Worm (Caenorhabditis elegans): ENCODE results near the gene Y71H2AM.1.
"Not testable (repeated sequence)": the region's sequence is repeated elsewhere in the genome, so short reads cannot be mapped to it uniquely, and the experiment has no call there.

The Y71H2AM.1 gene

ce11 chrIII:2834998-2835397, 8.1 kb downstream of the Y71H2AM.1 start:
- no peak for TF ChIP-seq hnd-1 (tag; optimal IDR thresholded peaks at IDR 0.05)

DNA sequence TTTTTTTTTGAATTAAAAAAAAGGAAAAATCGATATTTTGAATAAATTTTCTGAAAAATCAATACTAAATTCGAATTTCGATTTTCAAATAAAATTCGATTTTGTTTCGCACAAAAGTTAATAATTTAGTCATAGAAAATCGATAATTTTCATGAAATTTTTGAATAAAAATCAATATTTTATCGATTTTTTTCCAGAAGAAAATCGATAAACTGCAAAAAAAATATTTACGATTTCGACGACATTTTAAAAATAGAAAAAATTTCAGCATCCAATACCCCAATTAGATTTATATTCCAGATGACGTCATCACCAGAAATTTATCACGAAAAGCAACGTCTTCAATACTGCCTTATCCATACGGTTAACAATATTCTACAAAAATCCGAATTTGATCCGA, 9.5 kb downstream of the Y71H2AM.1 start, which contains the start of gene josd-1:
Gene josd-1 (plus strand): TSS at position 301 of the 400 bp plus-strand sequence.
- TF ChIP-seq ama-1 (optimal IDR thresholded peaks at IDR 0.05) (no peak), tbx-37 (GFP tag; conservative IDR thresholded peaks at IDR 0.05) (no peak), ets-7 (tag; optimal IDR thresholded peaks at IDR 0.05) (no peak), F13C5.2 (tag; optimal IDR thresholded peaks at IDR 0.05) (no peak)

ce11 chrIII:2840877-2841540, 14.1 kb downstream of the Y71H2AM.1 start, which contains the start of gene Y71H2AR.2:
Y71H2AR.2 (minus strand) TSS chrIII:2840927.
- no peak for TF ChIP-seq tra-4 (tag; optimal IDR thresholded peaks at IDR 0.05)
- TF ChIP-seq ceh-36 (tag; optimal IDR thresholded peaks at IDR 0.05), result no peak
- TF ChIP-seq B0310.2 (tag; optimal IDR thresholded peaks at IDR 0.05), result no peak
- no peak for TF ChIP-seq hmbx-1 (tag; optimal IDR thresholded peaks at IDR 0.05)
- TF ChIP-seq F13C5.2 (tag; optimal IDR thresholded peaks at IDR 0.05), result no peak
- no peak for TF ChIP-seq ceh-13 (GFP tag; optimal IDR thresholded peaks at IDR 0.05)
- no peak for TF ChIP-seq hmg-4 (GFP tag; optimal IDR thresholded peaks at IDR 0.05)
- no peak for TF ChIP-seq ama-1 (optimal IDR thresholded peaks at IDR 0.05)
- TF ChIP-seq sea-1 (GFP tag; conservative IDR thresholded peaks at IDR 0.05), result no peak
- TF ChIP-seq aly-1 (tag; optimal IDR thresholded peaks at IDR 0.05), result no peak
- TF ChIP-seq scrt-1 (GFP tag; IDR thresholded peaks at IDR 0.05), result no peak
- TF ChIP-seq tbx-11 (GFP tag; IDR thresholded peaks at IDR 0.05), result no peak
- no peak for TF ChIP-seq hnd-1 (tag; optimal IDR thresholded peaks at IDR 0.05)
- no peak for TF ChIP-seq ets-7 (tag; optimal IDR thresholded peaks at IDR 0.05)
- no peak for TF ChIP-seq tbx-37 (GFP tag; conservative IDR thresholded peaks at IDR 0.05)

DNA sequence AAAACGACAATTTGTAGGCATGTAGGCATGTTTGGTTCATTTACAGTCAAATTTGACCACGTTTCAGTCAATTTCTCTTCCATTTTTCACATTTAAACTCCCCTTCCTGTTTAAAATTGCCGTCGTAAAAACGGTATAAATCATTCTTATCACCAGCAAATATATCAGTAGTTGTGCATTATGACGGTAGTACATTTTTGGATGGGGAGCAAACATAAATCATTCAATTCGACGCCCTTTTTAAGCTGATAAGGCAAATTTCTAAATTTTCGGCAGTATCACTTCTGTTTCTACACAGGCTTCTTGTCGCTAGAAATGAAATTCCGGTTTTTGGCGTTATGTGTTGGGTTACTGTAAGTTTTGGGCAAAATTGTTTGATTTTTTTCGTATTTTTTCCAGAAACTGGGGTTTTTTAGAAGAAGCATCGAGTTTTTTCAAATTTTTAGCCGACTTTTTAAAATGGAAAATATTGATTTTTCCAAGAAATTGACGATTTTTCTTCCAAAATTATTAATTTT, 15.0 kb downstream of the Y71H2AM.1 start, which contains the start of gene H34I24.2:
Gene H34I24.2 (plus strand): TSS at position 189 of the 518 bp plus-strand sequence.
- TF ChIP-seq ets-7 (tag; optimal IDR thresholded peaks at IDR 0.05) (no peak), ceh-36 (tag; optimal IDR thresholded peaks at IDR 0.05) (no peak), flt-1 (GFP tag; IDR thresholded peaks at IDR 0.05) (no peak), tbx-11 (GFP tag; IDR thresholded peaks at IDR 0.05) (no peak), F13C5.2 (tag; optimal IDR thresholded peaks at IDR 0.05) (no peak), hmbx-1 (tag; optimal IDR thresholded peaks at IDR 0.05) (no peak), hmg-4 (GFP tag; optimal IDR thresholded peaks at IDR 0.05) (no peak), aly-1 (tag; optimal IDR thresholded peaks at IDR 0.05) (no peak), ceh-13 (GFP tag; optimal IDR thresholded peaks at IDR 0.05) (no peak), pes-1 (GFP tag; IDR thresholded peaks at IDR 0.05) (no peak), sea-1 (GFP tag; conservative IDR thresholded peaks at IDR 0.05) (no peak), hnd-1 (tag; optimal IDR thresholded peaks at IDR 0.05) (no peak), tbx-37 (GFP tag; conservative IDR thresholded peaks at IDR 0.05) (no peak), tra-4 (tag; optimal IDR thresholded peaks at IDR 0.05) (no peak), ama-1 (optimal IDR thresholded peaks at IDR 0.05) (no peak), scrt-1 (GFP tag; IDR thresholded peaks at IDR 0.05) (no peak), B0310.2 (tag; optimal IDR thresholded peaks at IDR 0.05) (no peak)

- not testable (repeated sequence) for TF ChIP-seq sea-1 (GFP tag; conservative IDR thresholded peaks at IDR 0.05); flt-1 (GFP tag; IDR thresholded peaks at IDR 0.05); aly-1 (tag; optimal IDR thresholded peaks at IDR 0.05)
Observed at ce11 chrIII:2846747-2847146, 19.9 kb downstream of the Y71H2AM.1 start, which contains the start of gene H34I24.1. H34I24.1 (plus strand) TSS chrIII:2847047.

DNA sequence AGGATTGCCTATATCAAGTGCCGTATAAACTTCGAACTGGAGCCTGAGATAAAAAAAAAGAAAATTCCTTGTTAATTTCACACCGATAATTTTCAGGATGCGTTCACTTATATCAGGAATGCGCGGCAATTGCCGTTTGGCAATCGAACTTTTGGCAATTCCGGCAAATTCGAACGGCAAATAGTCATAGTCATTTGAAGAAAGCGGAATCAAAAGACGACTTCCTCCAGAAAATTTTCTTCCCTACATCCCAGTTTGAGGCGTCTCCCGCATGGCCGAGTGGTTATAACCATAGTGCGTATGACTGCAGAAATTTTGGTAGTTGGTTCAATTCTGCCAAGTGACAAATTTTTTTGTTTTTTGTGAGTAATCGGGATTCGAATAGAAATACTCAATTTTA, 29.1 kb downstream of the Y71H2AM.1 start, which contains the start of gene F56F11.4:
Gene F56F11.4 (plus strand): TSS at position 301 of the 400 bp plus-strand sequence.
- TF ChIP-seq pes-1 (GFP tag; IDR thresholded peaks at IDR 0.05), result no peak
- no peak for TF ChIP-seq ceh-13 (GFP tag; optimal IDR thresholded peaks at IDR 0.05)

ce11 chrIII:2858334-2858733, 31.5 kb downstream of the Y71H2AM.1 start:
- TF ChIP-seq ceh-13 (GFP tag; optimal IDR thresholded peaks at IDR 0.05), result no peak
- no peak for TF ChIP-seq ets-7 (tag; optimal IDR thresholded peaks at IDR 0.05)
- TF ChIP-seq B0310.2 (tag; optimal IDR thresholded peaks at IDR 0.05), result no peak
- TF ChIP-seq tbx-37 (GFP tag; conservative IDR thresholded peaks at IDR 0.05), result no peak
- TF ChIP-seq aly-1 (tag; optimal IDR thresholded peaks at IDR 0.05), result no peak

- TF ChIP-seq flt-1 (GFP tag; IDR thresholded peaks at IDR 0.05) (no peak), scrt-1 (GFP tag; IDR thresholded peaks at IDR 0.05) (no peak), hnd-1 (tag; optimal IDR thresholded peaks at IDR 0.05) (no peak), ets-7 (tag; optimal IDR thresholded peaks at IDR 0.05) (no peak), tbx-37 (GFP tag; conservative IDR thresholded peaks at IDR 0.05) (no peak), ceh-36 (tag; optimal IDR thresholded peaks at IDR 0.05) (no peak), aly-1 (tag; optimal IDR thresholded peaks at IDR 0.05) (no peak), ceh-13 (GFP tag; optimal IDR thresholded peaks at IDR 0.05) (no peak), sea-1 (GFP tag; conservative IDR thresholded peaks at IDR 0.05) (no peak)
Observed at ce11 chrIII:2864669-2865068, 37.8 kb downstream of the Y71H2AM.1 start.

Data from whole organism, early embryonic.